Comparison of ENCODE assay signal across 2 fruit fly cellular contexts in genomic region chr3R:14016758-14017406, dm6.
TF ChIP-seq lines count a peak whose summit lies in the region.

No protein-coding gene starts in this region.

TF ChIP-seq in whole organism, embryonic, 481 proteins besides CTCF, POLR2A, EP300 and RAD21 (continued from another document and continues in another):
- no peak for TF ChIP-seq zen (tag; optimal IDR thresholded peaks at IDR 0.05; lab: Kevin White, UChicago)
- TF ChIP-seq NFAT (GFP tag; IDR thresholded peaks at IDR 0.05; lab: Robert Waterston, UW), result no peak
- peak; percentile 18 for TF ChIP-seq CG10267 (tag; optimal IDR thresholded peaks at IDR 0.05; lab: Kevin White, UChicago)
- peak; percentile 55; the same call in 1 of the 3 replicates for TF ChIP-seq CG7357 (GFP tag; IDR thresholded peaks at IDR 0.05; lab: Robert Waterston, UW)
- no peak for TF ChIP-seq CG15073 (GFP tag; optimal IDR thresholded peaks at IDR 0.05; lab: Kevin White, UChicago)
- TF ChIP-seq amos (GFP tag; IDR thresholded peaks at IDR 0.05; lab: Robert Waterston, UW; ENCODE audit: partially characterized antibody), result no peak
- TF ChIP-seq CG17361 (GFP tag; IDR thresholded peaks at IDR 0.05; lab: Robert Waterston, UW), result peak; percentile 58; the same call in 2 of the 3 replicates
- TF ChIP-seq Hey (tag; optimal IDR thresholded peaks at IDR 0.05; lab: Kevin White, UChicago), result no peak
- TF ChIP-seq CG12155 (GFP tag; optimal IDR thresholded peaks at IDR 0.05; lab: Kevin White, UChicago), result peak; percentile 37
- peak; percentile 28 for TF ChIP-seq jumu (GFP tag; optimal IDR thresholded peaks at IDR 0.05; lab: Kevin White, UChicago)
- no peak for TF ChIP-seq crol (GFP tag; IDR thresholded peaks at IDR 0.05; lab: Robert Waterston, UW)
- peak; percentile 50 for TF ChIP-seq NfI (GFP tag; optimal IDR thresholded peaks at IDR 0.05; lab: Kevin White, UChicago)
- TF ChIP-seq klu (GFP tag; IDR thresholded peaks at IDR 0.05; lab: Robert Waterston, UW), result no peak
- peak; percentile 65 for TF ChIP-seq Sox100B (GFP tag; optimal IDR thresholded peaks at IDR 0.05; lab: Kevin White, UChicago)
- TF ChIP-seq HmgZ (tag; optimal IDR thresholded peaks at IDR 0.05; lab: Kevin White, UChicago), result peak; percentile 19
- no peak for TF ChIP-seq fd64A (GFP tag; optimal IDR thresholded peaks at IDR 0.05; lab: Kevin White, UChicago)
- TF ChIP-seq knrl (GFP tag; IDR thresholded peaks at IDR 0.05; lab: Robert Waterston, UW; ENCODE audit: partially characterized antibody), result no peak
- no peak for TF ChIP-seq lbe (GFP tag; optimal IDR thresholded peaks at IDR 0.05; lab: Kevin White, UChicago)
- TF ChIP-seq ewg (GFP tag; optimal IDR thresholded peaks at IDR 0.05; lab: Kevin White, UChicago), result peak; percentile 34
- peak; percentile 36 for TF ChIP-seq Hsf (GFP tag; optimal IDR thresholded peaks at IDR 0.05; lab: Kevin White, UChicago)
- TF ChIP-seq CG13894 (tag; optimal IDR thresholded peaks at IDR 0.05; lab: Kevin White, UChicago), result no peak
- no peak for TF ChIP-seq CG2202 (tag; optimal IDR thresholded peaks at IDR 0.05; lab: Kevin White, UChicago)
- TF ChIP-seq pfk (GFP tag; optimal IDR thresholded peaks at IDR 0.05; lab: Kevin White, UChicago), result peak; percentile 5
- peak; percentile 33 for TF ChIP-seq HLH54F (GFP tag; optimal IDR thresholded peaks at IDR 0.05; lab: Kevin White, UChicago)
- TF ChIP-seq CG6683 (GFP tag; optimal IDR thresholded peaks at IDR 0.05; lab: Kevin White, UChicago), result peak; percentile 17
- TF ChIP-seq CG17328 (GFP tag; IDR thresholded peaks at IDR 0.05; lab: Robert Waterston, UW), result peak; percentile 58
- 0 out of 4 replicates have a peak, but pooled peaks have one; percentile 55 for TF ChIP-seq chinmo (GFP tag; IDR thresholded peaks at IDR 0.05; lab: Robert Waterston, UW; ENCODE audit: partially characterized antibody)
- TF ChIP-seq cato (GFP tag; optimal IDR thresholded peaks at IDR 0.05; lab: Kevin White, UChicago; ENCODE audit: borderline replicate concordance), result peak; percentile 31
- no peak for TF ChIP-seq Ravus (GFP tag; IDR thresholded peaks at IDR 0.05; lab: Robert Waterston, UW)
- no peak for TF ChIP-seq bigmax (GFP tag; optimal IDR thresholded peaks at IDR 0.05; lab: Kevin White, UChicago)
- TF ChIP-seq C15 (GFP tag; IDR thresholded peaks at IDR 0.05; lab: Robert Waterston, UW), result no peak
- peak; percentile 35 for TF ChIP-seq nmo (GFP tag; optimal IDR thresholded peaks at IDR 0.05; lab: Kevin White, UChicago)
- 0 out of 2 replicates have a peak, but pooled peaks have one; percentile 18 for TF ChIP-seq al (GFP tag; IDR thresholded peaks at IDR 0.05; lab: Robert Waterston, UW)
- TF ChIP-seq mirr (GFP tag; optimal IDR thresholded peaks at IDR 0.05; lab: Kevin White, UChicago), result peak; percentile 49
- TF ChIP-seq kay (GFP tag; optimal IDR thresholded peaks at IDR 0.05; lab: Kevin White, UChicago), result peak; percentile 51
- peak; percentile 76 for TF ChIP-seq sob (GFP tag; IDR thresholded peaks at IDR 0.05; lab: Robert Waterston, UW)
- TF ChIP-seq Camta (GFP tag; optimal IDR thresholded peaks at IDR 0.05; lab: Kevin White, UChicago), result peak; percentile 20
- TF ChIP-seq CG1832 (GFP tag; optimal IDR thresholded peaks at IDR 0.05; lab: Kevin White, UChicago), result no peak
- TF ChIP-seq CG4404 (GFP tag; IDR thresholded peaks at IDR 0.05; lab: Robert Waterston, UW), result peak; percentile 8; the same call in 1 of the 2 replicates
- TF ChIP-seq CG10274 (GFP tag; optimal IDR thresholded peaks at IDR 0.05; lab: Kevin White, UChicago), result peak; percentile 68
- peak; percentile 18 for TF ChIP-seq Sry-δ (GFP tag; optimal IDR thresholded peaks at IDR 0.05; lab: Kevin White, UChicago)
- no peak for TF ChIP-seq crp (GFP tag; optimal IDR thresholded peaks at IDR 0.05; lab: Kevin White, UChicago)
- peak; percentile 20 for TF ChIP-seq disco-r (GFP tag; optimal IDR thresholded peaks at IDR 0.05; lab: Kevin White, UChicago)
- no peak for TF ChIP-seq CG6272 (GFP tag; IDR thresholded peaks at IDR 0.05; lab: Robert Waterston, UW)
- TF ChIP-seq CG14710 (tag; optimal IDR thresholded peaks at IDR 0.05; lab: Kevin White, UChicago), result no peak
- peak; percentile 33 for TF ChIP-seq salm (tag; optimal IDR thresholded peaks at IDR 0.05; lab: Kevin White, UChicago)
- no peak for TF ChIP-seq unc-4 (GFP tag; IDR thresholded peaks at IDR 0.05; lab: Robert Waterston, UW; ENCODE audit: partially characterized antibody)
- peak; percentile 8 for TF ChIP-seq CG31365 (tag; optimal IDR thresholded peaks at IDR 0.05; lab: Kevin White, UChicago)
- peak; percentile 84 for TF ChIP-seq dmrt99B (tag; optimal IDR thresholded peaks at IDR 0.05; lab: Kevin White, UChicago)
- TF ChIP-seq tll (GFP tag; optimal IDR thresholded peaks at IDR 0.05; lab: Kevin White, UChicago), result no peak
- peak; percentile 45 for TF ChIP-seq CG18262 (tag; optimal IDR thresholded peaks at IDR 0.05; lab: Kevin White, UChicago)
- no peak for TF ChIP-seq Sry-β (GFP tag; optimal IDR thresholded peaks at IDR 0.05; lab: Kevin White, UChicago)
- peak; percentile 19; the same call in 1 of the 2 replicates for TF ChIP-seq CG14667 (GFP tag; IDR thresholded peaks at IDR 0.05; lab: Robert Waterston, UW)
- no peak for TF ChIP-seq lola (GFP tag; optimal IDR thresholded peaks at IDR 0.05; lab: Kevin White, UChicago)
- no peak for TF ChIP-seq Tbp (GFP tag; optimal IDR thresholded peaks at IDR 0.05; lab: Kevin White, UChicago)
- peak; percentile 17 for TF ChIP-seq CG4707 (GFP tag; optimal IDR thresholded peaks at IDR 0.05; lab: Kevin White, UChicago)
- TF ChIP-seq cad (GFP tag; optimal IDR thresholded peaks at IDR 0.05; lab: Kevin White, UChicago), result no peak
- TF ChIP-seq Atf3 (GFP tag; optimal IDR thresholded peaks at IDR 0.05; lab: Kevin White, UChicago), result peak; percentile 79
- TF ChIP-seq CG10321 (GFP tag; IDR thresholded peaks at IDR 0.05; lab: Robert Waterston, UW), result peak; percentile 33; the same call in 1 of the 2 replicates
- TF ChIP-seq NK7.1 (GFP tag; optimal IDR thresholded peaks at IDR 0.05; lab: Kevin White, UChicago), result no peak
- peak; percentile 33; the same call in 1 of the 3 replicates for TF ChIP-seq gce (GFP tag; IDR thresholded peaks at IDR 0.05; lab: Robert Waterston, UW)
- no peak for TF ChIP-seq Dbx (GFP tag; IDR thresholded peaks at IDR 0.05; lab: Robert Waterston, UW)
- TF ChIP-seq kah (GFP tag; optimal IDR thresholded peaks at IDR 0.05; lab: Kevin White, UChicago), result peak; percentile 38
- TF ChIP-seq CG11456 (GFP tag; IDR thresholded peaks at IDR 0.05; lab: Robert Waterston, UW), result no peak
- peak; percentile 37; the same call in 1 of the 2 replicates for TF ChIP-seq stc (GFP tag; IDR thresholded peaks at IDR 0.05; lab: Robert Waterston, UW)

TF ChIP-seq in whole organism, prepupa, 60 proteins besides CTCF, POLR2A, EP300 and RAD21 (continued from another document):
- TF ChIP-seq CG3919 (GFP tag; optimal IDR thresholded peaks at IDR 0.05; lab: Kevin White, UChicago) (peak; percentile 40), CG10669 (GFP tag; optimal IDR thresholded peaks at IDR 0.05; lab: Kevin White, UChicago) (peak; percentile 16), pdm3 (GFP tag; optimal IDR thresholded peaks at IDR 0.05; lab: Kevin White, UChicago) (peak; percentile 39), CG10631 (GFP tag; optimal IDR thresholded peaks at IDR 0.05; lab: Kevin White, UChicago) (peak; percentile 36), CG7368 (GFP tag; optimal IDR thresholded peaks at IDR 0.05; lab: Kevin White, UChicago) (peak; percentile 28), CG11294 (GFP tag; IDR thresholded peaks at IDR 0.05; lab: Robert Waterston, UW) (peak; percentile 34; the same call in 1 of the 2 replicates), Hr4 (GFP tag; optimal IDR thresholded peaks at IDR 0.05; lab: Kevin White, UChicago) (peak; percentile 61)
